Worm (Caenorhabditis elegans): ENCODE data around the gene acs-17.

- TF ChIP-seq ceh-83 (GFP tag; optimal IDR thresholded peaks at IDR 0.05), result no peak
- TF ChIP-seq blmp-1 (tag; optimal IDR thresholded peaks at IDR 0.05), result no peak
- no peak for TF ChIP-seq lsy-2 (tag; optimal IDR thresholded peaks at IDR 0.05)
- no peak for TF ChIP-seq unc-62 (GFP tag; optimal IDR thresholded peaks at IDR 0.05)
- TF ChIP-seq sem-2 (GFP tag; optimal IDR thresholded peaks at IDR 0.05), result no peak
- no peak for TF ChIP-seq cnd-1 (tag; optimal IDR thresholded peaks at IDR 0.05)
- no peak for TF ChIP-seq elt-3 (tag; optimal IDR thresholded peaks at IDR 0.05)
- no peak for TF ChIP-seq unc-39 (tag; optimal IDR thresholded peaks at IDR 0.05)
Measured at ce11 chrX:5896001-5896400, 48.3 kb downstream of the acs-17 start.
